Fruit fly (Drosophila melanogaster): ENCODE data around the gene Gr66a.

Gene Gr66a

dm6 chr3L:8315141-8315816, 8.5 kb upstream of the Gr66a start, which contains the start of gene Cpsf6 (continued):
- no peak for TF ChIP-seq CG14860 (GFP tag; IDR thresholded peaks at IDR 0.05; ENCODE audit: partially characterized antibody)
- no peak for TF ChIP-seq trh (GFP tag; optimal IDR thresholded peaks at IDR 0.05)
- no peak for TF ChIP-seq Drgx (GFP tag; IDR thresholded peaks at IDR 0.05)
- no peak for TF ChIP-seq sc (optimal IDR thresholded peaks at IDR 0.05)
- no peak for TF ChIP-seq sc (GFP tag; optimal IDR thresholded peaks at IDR 0.05)
- TF ChIP-seq CG4424 (GFP tag; optimal IDR thresholded peaks at IDR 0.05): peak; percentile 60
- TF ChIP-seq CG11723 (GFP tag; optimal IDR thresholded peaks at IDR 0.05): no peak
- TF ChIP-seq CG8478 (optimal IDR thresholded peaks at IDR 0.05): peak; percentile 88
- TF ChIP-seq D19B (GFP tag; optimal IDR thresholded peaks at IDR 0.05): peak; percentile 49
- TF ChIP-seq CG7786 (GFP tag; optimal IDR thresholded peaks at IDR 0.05): no peak
- TF ChIP-seq crp (GFP tag; optimal IDR thresholded peaks at IDR 0.05): peak in 1 of 2 experiments; percentile 7
- TF ChIP-seq gsb-n (tag; optimal IDR thresholded peaks at IDR 0.05): peak; percentile 49
- TF ChIP-seq sr (GFP tag; IDR thresholded peaks at IDR 0.05): 0 out of 3 replicates have a peak, but pooled peaks have one; percentile 2
- peak; percentile 74 for TF ChIP-seq az2 (GFP tag; optimal IDR thresholded peaks at IDR 0.05)
- TF ChIP-seq CG2678 (tag; optimal IDR thresholded peaks at IDR 0.05): peak; percentile 68
- peak; percentile 29 for TF ChIP-seq Bdp1 (GFP tag; optimal IDR thresholded peaks at IDR 0.05)
- peak; percentile 54 for TF ChIP-seq CG4617 (GFP tag; optimal IDR thresholded peaks at IDR 0.05; ENCODE audit: borderline replicate concordance)
- peak; percentile 57 for TF ChIP-seq Hmr (GFP tag; optimal IDR thresholded peaks at IDR 0.05)
- no peak for TF ChIP-seq stc (GFP tag; IDR thresholded peaks at IDR 0.05)
- TF ChIP-seq Sox100B (GFP tag; optimal IDR thresholded peaks at IDR 0.05): peak; percentile 35
- peak; percentile 8 for TF ChIP-seq Usf (GFP tag; optimal IDR thresholded peaks at IDR 0.05)
- 0 out of 2 replicates have a peak, but pooled peaks have one; percentile 18 for TF ChIP-seq nerfin-2 (GFP tag; IDR thresholded peaks at IDR 0.05; ENCODE audit: partially characterized antibody)
- peak; percentile 58 for TF ChIP-seq sob (GFP tag; IDR thresholded peaks at IDR 0.05)
- no peak for TF ChIP-seq CG17912 (GFP tag; optimal IDR thresholded peaks at IDR 0.05)
- TF ChIP-seq Elba2 (GFP tag; optimal IDR thresholded peaks at IDR 0.05): peak; percentile 16
- peak; percentile 58 for TF ChIP-seq HLH3B (GFP tag; IDR thresholded peaks at IDR 0.05)
- TF ChIP-seq eyg (GFP tag; optimal IDR thresholded peaks at IDR 0.05): no peak
- no peak for TF ChIP-seq ab (GFP tag; optimal IDR thresholded peaks at IDR 0.05)
- peak; percentile 30 for TF ChIP-seq mam (GFP tag; optimal IDR thresholded peaks at IDR 0.05)
- peak; percentile 44; the same call in 1 of the 2 replicates for TF ChIP-seq lmd (GFP tag; IDR thresholded peaks at IDR 0.05)
- peak; percentile 64 for TF ChIP-seq CG18262 (tag; optimal IDR thresholded peaks at IDR 0.05)
- no peak for TF ChIP-seq en (GFP tag; optimal IDR thresholded peaks at IDR 0.05)
- TF ChIP-seq MTF-1 (GFP tag; optimal IDR thresholded peaks at IDR 0.05; ENCODE audit: borderline replicate concordance): no peak
- no peak for TF ChIP-seq GATAe (GFP tag; conservative IDR thresholded peaks at IDR 0.05)
- peak; percentile 23; the same call in 1 of the 2 replicates for TF ChIP-seq sisA (GFP tag; IDR thresholded peaks at IDR 0.05)
- no peak for TF ChIP-seq CG6175 (GFP tag; IDR thresholded peaks at IDR 0.05)
- peak; percentile 90 for TF ChIP-seq MESR4 (GFP tag; optimal IDR thresholded peaks at IDR 0.05)
- TF ChIP-seq luna (GFP tag; optimal IDR thresholded peaks at IDR 0.05): no peak
- TF ChIP-seq CG11696 (GFP tag; IDR thresholded peaks at IDR 0.05): no peak
- no peak for TF ChIP-seq bowl (GFP tag; IDR thresholded peaks at IDR 0.05)
- no peak for TF ChIP-seq lov (optimal IDR thresholded peaks at IDR 0.05)
- TF ChIP-seq lov (GFP tag; IDR thresholded peaks at IDR 0.05): no peak
- TF ChIP-seq ash1 (GFP tag; optimal IDR thresholded peaks at IDR 0.05): no peak
- no peak for TF ChIP-seq ATbp (GFP tag; optimal IDR thresholded peaks at IDR 0.05)
- no peak for TF ChIP-seq TFAM (GFP tag; optimal IDR thresholded peaks at IDR 0.05)
- no peak for TF ChIP-seq otp (GFP tag; IDR thresholded peaks at IDR 0.05)
- TF ChIP-seq zf30C (GFP tag; optimal IDR thresholded peaks at IDR 0.05): no peak
- peak; percentile 76 for TF ChIP-seq CG17328 (GFP tag; IDR thresholded peaks at IDR 0.05)
- TF ChIP-seq CG3163 (GFP tag; optimal IDR thresholded peaks at IDR 0.05): no peak
- peak; percentile 2 for TF ChIP-seq exex (tag; optimal IDR thresholded peaks at IDR 0.05)
- TF ChIP-seq CG9727 (GFP tag; optimal IDR thresholded peaks at IDR 0.05): peak; percentile 48
